Worm (Caenorhabditis elegans): ENCODE data around the gene Y71H2AM.11.

The Y71H2AM.11 gene

DNA sequence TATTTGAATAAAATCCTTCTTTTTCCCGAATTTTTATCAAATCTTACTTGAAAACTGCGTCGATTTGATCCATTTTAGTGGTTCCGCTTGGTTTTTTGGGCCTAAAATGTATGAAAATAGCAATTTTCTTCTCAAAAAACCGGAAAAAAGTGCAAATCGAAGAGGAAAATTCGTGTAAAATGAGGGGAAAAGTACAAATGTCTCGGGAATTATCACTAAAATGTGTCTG lies at the start of gene Y71H2AM.11:
Gene Y71H2AM.11 (minus strand): TSS at position 101 of the 229 bp plus-strand sequence.
- TF ChIP-seq sdz-38 (tag; optimal IDR thresholded peaks at IDR 0.05) (no peak), tlf-1 (GFP tag; optimal IDR thresholded peaks at IDR 0.05) (no peak)

DNA sequence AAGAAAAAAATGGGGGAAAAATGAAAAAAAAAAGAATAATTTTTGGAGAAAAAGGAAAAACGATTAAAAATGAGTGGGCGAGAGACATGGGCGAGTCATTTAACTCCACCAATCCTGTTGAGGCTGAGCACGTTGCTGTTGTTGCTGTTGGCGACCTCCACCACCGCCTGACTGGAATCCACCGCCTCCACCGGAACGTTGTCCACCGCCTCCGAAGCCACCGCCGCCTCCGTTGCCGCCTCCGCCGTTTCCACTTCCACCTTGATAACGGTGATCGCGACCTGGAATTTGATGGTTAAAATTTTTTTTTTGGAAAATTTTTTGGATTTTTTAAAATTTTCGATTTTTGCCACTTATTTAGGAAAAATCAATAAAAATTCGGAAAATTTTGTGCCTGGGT lies 45.9 kb upstream of the Y71H2AM.11 start:
- TF ChIP-seq egl-44 (GFP tag; IDR thresholded peaks at IDR 0.05) (no peak), zfh-2 (GFP tag; conservative IDR thresholded peaks at IDR 0.05) (peak; percentile 78), unc-130 (GFP tag; optimal IDR thresholded peaks at IDR 0.05) (no peak), egrh-3 (GFP tag; IDR thresholded peaks at IDR 0.05) (peak; percentile 55; the same call in 1 of the 2 replicates), K11D2.4 (GFP tag; IDR thresholded peaks at IDR 0.05) (no peak), nfya-2 (GFP tag; IDR thresholded peaks at IDR 0.05) (no peak)

DNA sequence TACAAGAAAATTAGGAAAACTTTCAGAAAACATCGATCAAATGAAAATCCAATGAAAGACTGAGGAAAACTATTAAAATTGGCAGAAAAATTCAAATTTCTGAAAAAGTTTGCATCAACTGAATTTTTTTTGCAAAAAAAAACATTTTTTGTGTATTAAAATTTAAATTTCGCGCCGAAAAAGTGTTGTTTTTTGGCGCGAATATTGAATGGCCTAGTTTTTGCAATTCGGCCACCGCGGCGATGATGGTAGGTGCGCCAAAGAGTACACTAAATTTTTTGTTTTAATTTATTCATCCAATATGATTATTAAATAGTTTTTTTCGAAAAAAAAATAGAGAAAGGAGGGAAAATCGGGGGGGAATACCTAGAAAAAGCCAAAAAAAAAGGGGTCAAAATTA lies 44.2 kb upstream of the Y71H2AM.11 start:
- TF ChIP-seq tbx-9 (tag; optimal IDR thresholded peaks at IDR 0.05; ENCODE audit: borderline replicate concordance) (no peak), nhr-27 (tag; optimal IDR thresholded peaks at IDR 0.05) (no peak), nhr-90 (tag; optimal IDR thresholded peaks at IDR 0.05) (no peak), Y67H2A.10 (GFP tag; conservative IDR thresholded peaks at IDR 0.05) (no peak), F57C9.4 (tag; optimal IDR thresholded peaks at IDR 0.05) (no peak), sea-2 (GFP tag; IDR thresholded peaks at IDR 0.05) (no peak)

DNA sequence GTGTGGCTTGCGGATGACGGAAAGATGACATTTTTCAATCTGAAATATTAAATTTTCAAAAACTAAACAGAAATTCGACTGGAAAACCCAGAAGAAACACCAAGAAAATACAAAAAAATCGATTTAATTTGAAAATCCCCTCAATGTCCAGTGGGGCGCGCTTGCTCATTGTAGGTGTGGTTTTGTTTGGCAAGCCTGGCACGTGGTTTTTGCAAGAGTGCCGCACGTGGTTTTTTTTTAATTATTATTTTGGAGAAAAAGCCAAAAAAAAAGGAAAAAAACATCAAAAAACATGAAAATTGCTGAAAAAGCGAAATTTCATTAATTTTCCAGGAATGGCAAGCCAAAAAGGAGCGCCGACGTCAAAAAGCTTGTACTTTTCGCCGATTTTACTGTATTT lies 43.7 kb upstream of the Y71H2AM.11 start, which contains the start of gene swsn-3:
Gene swsn-3 (minus strand): TSS at position 45 of the 400 bp plus-strand sequence.
- TF ChIP-seq ztf-18 (tag; optimal IDR thresholded peaks at IDR 0.05), result peak; percentile 57
- no peak for TF ChIP-seq die-1 (tag; optimal IDR thresholded peaks at IDR 0.05)
- peak; percentile 86 for TF ChIP-seq rcor-1 (GFP tag; IDR thresholded peaks at IDR 0.05)
- TF ChIP-seq B0035.1 (tag; optimal IDR thresholded peaks at IDR 0.05), result no peak
- no peak for TF ChIP-seq cebp-2 (GFP tag; IDR thresholded peaks at IDR 0.05)
- TF ChIP-seq nhr-27 (tag; optimal IDR thresholded peaks at IDR 0.05), result no peak
- TF ChIP-seq unc-62 (GFP tag; optimal IDR thresholded peaks at IDR 0.05), result no peak
- TF ChIP-seq tbp1 (GFP tag; optimal IDR thresholded peaks at IDR 0.05), result peak; percentile 60
- TF ChIP-seq pha-4 (tag; optimal IDR thresholded peaks at IDR 0.05), result peak; percentile 24
- TF ChIP-seq xnd-1 (tag; optimal IDR thresholded peaks at IDR 0.05), result peak; percentile 49
- no peak for TF ChIP-seq T26A5.8 (tag; optimal IDR thresholded peaks at IDR 0.05)
- TF ChIP-seq hmg-1.2 (GFP tag; IDR thresholded peaks at IDR 0.05), result peak; percentile 59
- no peak for TF ChIP-seq F22D6.2 (tag; optimal IDR thresholded peaks at IDR 0.05)
- TF ChIP-seq Y79H2A.3 (GFP tag; conservative IDR thresholded peaks at IDR 0.05), result no peak
- TF ChIP-seq attf-6 (GFP tag; IDR thresholded peaks at IDR 0.05), result no peak
- TF ChIP-seq F55B11.4 (tag; optimal IDR thresholded peaks at IDR 0.05; ENCODE audit: borderline replicate concordance, insufficient read depth), result no peak
- 0 out of 2 replicates have a peak, but pooled peaks have one; percentile 40 for TF ChIP-seq hmg-20 (GFP tag; IDR thresholded peaks at IDR 0.05)
- no peak for TF ChIP-seq ama-1 (optimal IDR thresholded peaks at IDR 0.05)
- TF ChIP-seq ama-1 (GFP tag; optimal IDR thresholded peaks at IDR 0.05), result peak; percentile 20 to 72
- peak; percentile 79 for TF ChIP-seq C06A6.2 (GFP tag; conservative IDR thresholded peaks at IDR 0.05)
- no peak for TF ChIP-seq bed-1 (GFP tag; IDR thresholded peaks at IDR 0.05)
- TF ChIP-seq B0019.2 (GFP tag; conservative IDR thresholded peaks at IDR 0.05), result peak; percentile 72
- no peak for TF ChIP-seq akir-1 (GFP tag; optimal IDR thresholded peaks at IDR 0.05)
- TF ChIP-seq egl-18 (GFP tag; IDR thresholded peaks at IDR 0.05), result no peak
- no peak for TF ChIP-seq nhr-120 (GFP tag; IDR thresholded peaks at IDR 0.05)
- TF ChIP-seq F10E7.11 (tag; optimal IDR thresholded peaks at IDR 0.05), result no peak
- TF ChIP-seq ceh-58 (GFP tag; IDR thresholded peaks at IDR 0.05), result no peak
- 0 out of 2 replicates have a peak, but pooled peaks have one; percentile 39 for TF ChIP-seq ztf-25 (GFP tag; IDR thresholded peaks at IDR 0.05)
- TF ChIP-seq rec-8 (tag; optimal IDR thresholded peaks at IDR 0.05), result peak; percentile 56 to 88
- no peak for TF ChIP-seq cebp-1 (GFP tag; IDR thresholded peaks at IDR 0.05)
- TF ChIP-seq cebp-1 (tag; optimal IDR thresholded peaks at IDR 0.05), result peak; percentile 76
- TF ChIP-seq madf-6 (GFP tag; IDR thresholded peaks at IDR 0.05), result peak; percentile 84
- TF ChIP-seq ekl-4 (GFP tag; IDR thresholded peaks at IDR 0.05), result no peak; the same call in 1 of the 2 replicates
- TF ChIP-seq dox-1 (GFP tag; IDR thresholded peaks at IDR 0.05), result peak; percentile 87

Data from whole organism, young adult.